Worm (Caenorhabditis elegans): Measurements from ENCODE around the gene clec-143.

- TF ChIP-seq lin-35 (GFP tag; optimal IDR thresholded peaks at IDR 0.05) (no peak), lsy-2 (tag; optimal IDR thresholded peaks at IDR 0.05) (no peak), dsc-1 (tag; optimal IDR thresholded peaks at IDR 0.05) (no peak), lin-15B (tag; optimal IDR thresholded peaks at IDR 0.05) (no peak), rnt-1 (tag; optimal IDR thresholded peaks at IDR 0.05) (no peak)
These were observed 49.8 kb upstream of the clec-143 start for ce11 chrII:10519863-10520262.

Measured in whole organism, L1 larva.